Worm (Caenorhabditis elegans): ENCODE measurements around the gene btb-5.

ce11 chrIII:28841-29240 lies 32.1 kb downstream of the btb-5 start:
- no peak for TF ChIP-seq unc-62 (GFP tag; optimal IDR thresholded peaks at IDR 0.05)
- no peak for TF ChIP-seq unc-39 (tag; optimal IDR thresholded peaks at IDR 0.05)
- no peak for TF ChIP-seq ztf-4 (tag; optimal IDR thresholded peaks at IDR 0.05)
- TF ChIP-seq nhr-25 (tag; optimal IDR thresholded peaks at IDR 0.05), result no peak
- TF ChIP-seq unc-55 (GFP tag; optimal IDR thresholded peaks at IDR 0.05), result no peak
- TF ChIP-seq elt-3 (tag; optimal IDR thresholded peaks at IDR 0.05), result no peak
- no peak for TF ChIP-seq nhr-237 (tag; optimal IDR thresholded peaks at IDR 0.05)
- TF ChIP-seq nhr-77 (tag; optimal IDR thresholded peaks at IDR 0.05), result no peak
- no peak for TF ChIP-seq lsy-2 (tag; optimal IDR thresholded peaks at IDR 0.05)
- no peak for TF ChIP-seq fos-1 (tag; optimal IDR thresholded peaks at IDR 0.05)
- TF ChIP-seq skn-1 (tag; optimal IDR thresholded peaks at IDR 0.05), result no peak
- no peak for TF ChIP-seq lin-13 (GFP tag; optimal IDR thresholded peaks at IDR 0.05)
- no peak for TF ChIP-seq snpc-4 (tag; optimal IDR thresholded peaks at IDR 0.05)

Measured in whole organism, L2 larva.